Worm (Caenorhabditis elegans): ENCODE results near the gene timm-17B.1.

Gene timm-17B.1

DNA sequence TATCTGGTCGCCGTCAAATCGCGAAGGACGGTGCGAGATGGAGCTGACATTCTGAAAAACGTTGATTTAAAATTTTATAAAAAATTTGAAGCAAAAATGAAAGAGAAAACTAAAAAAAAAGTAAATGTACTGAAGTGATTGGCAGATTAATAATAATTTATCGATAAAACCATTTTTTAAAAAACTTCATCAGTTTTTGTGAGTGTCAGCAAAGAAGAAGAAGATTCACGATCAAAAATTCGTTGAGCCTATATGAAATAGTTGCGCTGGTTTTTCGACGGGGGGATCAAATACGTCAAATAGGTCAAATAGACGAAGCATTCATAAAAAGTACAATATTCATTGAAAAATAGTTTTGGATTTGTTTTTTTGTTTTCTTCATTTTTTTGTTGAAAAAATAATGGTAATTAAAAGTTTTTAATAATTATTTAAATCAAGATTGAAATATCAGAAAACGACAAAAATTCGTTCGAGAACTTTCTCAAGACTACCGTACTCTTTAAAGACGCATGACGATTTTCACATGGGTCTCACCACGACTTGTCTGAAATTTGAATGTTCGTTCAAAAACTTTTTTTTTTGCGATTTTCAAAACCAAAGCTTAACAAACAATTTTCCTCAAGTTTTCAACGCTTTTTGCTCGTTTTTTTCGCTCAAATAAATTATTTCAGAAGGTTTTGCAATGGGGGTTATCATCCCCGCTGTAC lies 15.2 kb upstream of the timm-17B.1 start, which contains the start of the genes memi-1 and cyp-31A3:
Gene memi-1, minus strand, starts transcription at position 51 of the 707 bp plus-strand sequence.
Gene cyp-31A3, plus strand, starts transcription at position 672 of the 707 bp plus-strand sequence.
- TF ChIP-seq T22C8.4 (GFP tag; IDR thresholded peaks at IDR 0.05) (no peak), ztf-29 (GFP tag; IDR thresholded peaks at IDR 0.05) (no peak), ref-1 (GFP tag; conservative IDR thresholded peaks at IDR 0.05) (no peak), tab-1 (GFP tag; IDR thresholded peaks at IDR 0.05) (no peak), med-1 (GFP tag; optimal IDR thresholded peaks at IDR 0.05; ENCODE audit: insufficient read depth) (no peak), flt-1 (GFP tag; IDR thresholded peaks at IDR 0.05) (no peak), ztf-23 (GFP tag; IDR thresholded peaks at IDR 0.05) (no peak), cog-1 (tag; optimal IDR thresholded peaks at IDR 0.05) (no peak), klf-2 (GFP tag; conservative IDR thresholded peaks at IDR 0.05) (no peak)

DNA sequence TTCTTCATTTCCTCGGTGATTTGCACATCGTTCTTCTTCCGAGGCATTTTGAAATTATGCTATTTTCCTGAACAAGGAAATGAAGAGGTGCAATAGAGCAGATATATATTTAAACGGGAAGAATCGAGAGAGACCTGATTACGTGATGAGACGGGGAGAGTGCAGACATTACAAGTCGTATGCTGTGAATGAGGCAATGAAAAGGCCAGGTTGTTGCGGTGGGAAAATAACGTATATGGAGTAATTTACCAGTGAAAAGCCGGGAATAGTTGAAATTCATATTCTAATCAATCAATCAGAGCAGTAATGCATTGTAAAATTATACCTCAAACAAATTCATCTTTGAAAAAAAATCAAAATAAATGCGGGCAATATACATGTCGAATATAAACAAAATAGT lies 13.4 kb upstream of the timm-17B.1 start, which contains the start of gene Y17G9B.8:
Gene Y17G9B.8, minus strand, starts transcription at position 182 of the 400 bp plus-strand sequence.
- TF ChIP-seq med-1 (GFP tag; optimal IDR thresholded peaks at IDR 0.05; ENCODE audit: insufficient read depth) (no peak), tab-1 (GFP tag; IDR thresholded peaks at IDR 0.05) (no peak), flt-1 (GFP tag; IDR thresholded peaks at IDR 0.05) (no peak), T22C8.4 (GFP tag; IDR thresholded peaks at IDR 0.05) (no peak), klf-2 (GFP tag; conservative IDR thresholded peaks at IDR 0.05) (no peak), ztf-29 (GFP tag; IDR thresholded peaks at IDR 0.05) (no peak), cog-1 (tag; optimal IDR thresholded peaks at IDR 0.05) (no peak), ref-1 (GFP tag; conservative IDR thresholded peaks at IDR 0.05) (no peak), ztf-23 (GFP tag; IDR thresholded peaks at IDR 0.05) (no peak)

DNA sequence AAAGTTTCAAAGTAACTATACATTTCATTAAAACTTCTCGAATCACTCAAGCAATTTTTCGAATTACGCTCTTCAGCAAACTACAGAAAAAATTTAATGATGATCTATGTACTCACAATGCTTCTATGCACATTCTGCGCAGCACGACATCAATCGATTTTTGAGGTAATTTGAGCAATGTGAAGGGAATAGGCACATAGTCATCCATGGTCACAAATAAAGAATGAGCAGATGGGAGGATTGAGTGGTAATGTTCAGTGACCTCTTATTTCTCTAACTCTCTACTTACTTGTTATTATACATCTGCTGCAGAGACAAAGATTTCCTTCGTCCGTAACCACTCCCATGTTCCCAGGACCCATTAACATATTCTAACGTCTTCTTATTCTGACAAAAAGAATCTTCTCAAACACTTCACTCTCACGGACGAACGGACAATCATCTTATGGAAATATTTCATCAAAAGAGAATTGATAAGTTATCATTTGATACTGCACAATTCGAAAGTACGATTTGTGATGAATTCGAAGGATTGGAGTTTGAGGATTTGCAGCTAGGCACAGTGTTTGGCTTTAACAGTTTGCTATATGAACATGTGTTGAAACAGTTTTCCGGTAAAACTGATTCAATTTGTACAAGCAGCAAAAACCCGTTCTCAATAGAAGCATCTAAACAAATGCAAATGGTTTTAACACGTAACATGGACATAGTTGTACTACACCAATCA lies 10.8 kb upstream of the timm-17B.1 start, which contains the start of the genes fbxb-77 and Y17G9B.11:
Gene fbxb-77, minus strand, starts transcription at position 229 of the 727 bp plus-strand sequence.
Gene Y17G9B.11, plus strand, starts transcription at position 677 of the 727 bp plus-strand sequence.
- TF ChIP-seq flt-1 (GFP tag; IDR thresholded peaks at IDR 0.05), result no peak
- no peak for TF ChIP-seq cog-1 (tag; optimal IDR thresholded peaks at IDR 0.05)
- TF ChIP-seq ztf-23 (GFP tag; IDR thresholded peaks at IDR 0.05), result no peak
- TF ChIP-seq klf-2 (GFP tag; conservative IDR thresholded peaks at IDR 0.05), result no peak
- no peak for TF ChIP-seq T22C8.4 (GFP tag; IDR thresholded peaks at IDR 0.05)
- TF ChIP-seq ztf-29 (GFP tag; IDR thresholded peaks at IDR 0.05), result no peak
- no peak for TF ChIP-seq ref-1 (GFP tag; conservative IDR thresholded peaks at IDR 0.05)
- TF ChIP-seq med-1 (GFP tag; optimal IDR thresholded peaks at IDR 0.05; ENCODE audit: insufficient read depth), result no peak
- no peak for TF ChIP-seq tab-1 (GFP tag; IDR thresholded peaks at IDR 0.05)

DNA sequence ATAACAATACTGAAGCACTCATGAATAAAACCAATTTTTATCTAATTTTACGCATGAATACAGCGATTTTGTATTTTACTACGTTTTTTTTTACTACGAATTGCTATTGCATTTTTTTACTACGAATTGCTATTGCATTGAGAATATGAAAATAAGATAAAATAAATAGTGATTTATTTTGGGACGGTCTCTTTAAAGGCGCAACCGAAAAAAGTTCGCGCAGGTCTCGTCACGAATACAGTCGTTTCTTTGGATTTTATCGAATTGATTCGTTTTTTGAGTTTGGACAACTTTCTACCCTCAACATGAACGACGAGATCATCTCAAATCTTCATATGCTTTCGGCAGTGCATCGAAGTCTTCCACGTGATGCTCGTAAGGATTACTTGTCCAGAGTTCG lies 6.5 kb upstream of the timm-17B.1 start, which contains the start of gene Y17G9B.4:
Gene Y17G9B.4, plus strand, starts transcription at position 306 of the 400 bp plus-strand sequence.
- TF ChIP-seq ztf-29 (GFP tag; IDR thresholded peaks at IDR 0.05) (no peak), T22C8.4 (GFP tag; IDR thresholded peaks at IDR 0.05) (no peak), med-1 (GFP tag; optimal IDR thresholded peaks at IDR 0.05; ENCODE audit: insufficient read depth) (no peak)

DNA sequence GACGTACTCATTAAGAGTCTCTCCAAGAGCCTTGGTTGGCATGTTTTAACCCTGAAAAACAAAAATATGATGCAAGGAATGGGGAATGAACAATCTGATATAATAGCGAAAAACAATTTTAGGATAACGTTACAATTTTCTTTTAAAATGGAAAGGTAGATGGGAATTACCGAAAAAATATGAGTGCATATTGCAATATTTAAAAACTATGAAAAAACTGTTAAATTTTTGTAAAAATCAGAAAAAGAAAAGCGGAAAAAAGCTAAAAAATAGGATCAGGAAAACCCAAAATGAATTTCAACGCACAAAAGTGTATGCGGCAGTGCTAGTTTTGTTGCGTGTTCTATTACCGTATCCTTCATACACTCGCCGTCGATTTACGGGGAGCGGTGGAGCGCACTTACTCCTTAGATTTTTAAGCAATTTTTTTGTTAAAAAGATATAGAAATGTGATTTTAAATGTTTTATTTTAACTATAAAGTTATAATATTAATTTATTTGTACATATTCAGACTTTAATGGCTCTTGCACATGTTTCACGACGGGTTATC lies 4.5 kb upstream of the timm-17B.1 start, which contains the start of the genes rpl-20 and Y17G9B.5:
Gene rpl-20, minus strand, starts transcription at position 51 of the 551 bp plus-strand sequence.
Gene Y17G9B.5, plus strand, starts transcription at position 513 of the 551 bp plus-strand sequence.
- peak; percentile 94 for TF ChIP-seq flt-1 (GFP tag; IDR thresholded peaks at IDR 0.05)
- 0 out of 2 replicates have a peak, but pooled peaks have one; percentile 31 for TF ChIP-seq ref-1 (GFP tag; conservative IDR thresholded peaks at IDR 0.05)
- peak; percentile 99 for TF ChIP-seq cog-1 (tag; optimal IDR thresholded peaks at IDR 0.05)
- TF ChIP-seq ztf-29 (GFP tag; IDR thresholded peaks at IDR 0.05), result peak; percentile 85
- TF ChIP-seq T22C8.4 (GFP tag; IDR thresholded peaks at IDR 0.05), result peak; percentile 75
- peak; percentile 95 for TF ChIP-seq ztf-23 (GFP tag; IDR thresholded peaks at IDR 0.05)
- peak; percentile 41; the same call in 1 of the 2 replicates for TF ChIP-seq klf-2 (GFP tag; conservative IDR thresholded peaks at IDR 0.05)
- peak; percentile 58; the same call in 1 of the 2 replicates for TF ChIP-seq tab-1 (GFP tag; IDR thresholded peaks at IDR 0.05)
- peak; percentile 36 for TF ChIP-seq med-1 (GFP tag; optimal IDR thresholded peaks at IDR 0.05; ENCODE audit: insufficient read depth)

DNA sequence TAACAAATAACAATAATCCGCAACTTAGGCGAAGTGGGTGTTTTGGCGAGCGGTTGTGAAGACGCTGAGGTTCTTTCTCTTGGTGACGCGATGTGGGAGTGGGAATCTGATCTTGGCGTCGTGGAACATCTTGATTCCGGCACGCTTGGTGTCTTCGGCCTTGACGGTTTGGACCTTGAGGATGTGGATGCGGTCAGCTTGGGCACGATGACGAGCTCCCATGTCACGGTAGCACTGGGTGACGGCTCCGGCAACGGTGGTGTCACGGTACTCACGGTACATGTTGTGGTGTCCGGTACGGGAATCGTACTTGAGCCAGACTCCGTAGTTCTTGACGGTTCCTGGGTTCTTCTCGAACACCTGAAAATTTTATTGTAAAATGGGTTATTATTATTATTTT lies 3.9 kb upstream of the timm-17B.1 start:
- TF ChIP-seq ref-1 (GFP tag; conservative IDR thresholded peaks at IDR 0.05), result no peak
- no peak for TF ChIP-seq T22C8.4 (GFP tag; IDR thresholded peaks at IDR 0.05)
- no peak for TF ChIP-seq ztf-29 (GFP tag; IDR thresholded peaks at IDR 0.05)
- no peak for TF ChIP-seq klf-2 (GFP tag; conservative IDR thresholded peaks at IDR 0.05)
- no peak for TF ChIP-seq tab-1 (GFP tag; IDR thresholded peaks at IDR 0.05)
- no peak for TF ChIP-seq med-1 (GFP tag; optimal IDR thresholded peaks at IDR 0.05; ENCODE audit: insufficient read depth)
- TF ChIP-seq flt-1 (GFP tag; IDR thresholded peaks at IDR 0.05), result peak; percentile 56; the same call in 1 of the 2 replicates
- no peak for TF ChIP-seq cog-1 (tag; optimal IDR thresholded peaks at IDR 0.05)
- TF ChIP-seq ztf-23 (GFP tag; IDR thresholded peaks at IDR 0.05), result 0 out of 2 replicates have a peak, but pooled peaks have one; percentile 30

DNA sequence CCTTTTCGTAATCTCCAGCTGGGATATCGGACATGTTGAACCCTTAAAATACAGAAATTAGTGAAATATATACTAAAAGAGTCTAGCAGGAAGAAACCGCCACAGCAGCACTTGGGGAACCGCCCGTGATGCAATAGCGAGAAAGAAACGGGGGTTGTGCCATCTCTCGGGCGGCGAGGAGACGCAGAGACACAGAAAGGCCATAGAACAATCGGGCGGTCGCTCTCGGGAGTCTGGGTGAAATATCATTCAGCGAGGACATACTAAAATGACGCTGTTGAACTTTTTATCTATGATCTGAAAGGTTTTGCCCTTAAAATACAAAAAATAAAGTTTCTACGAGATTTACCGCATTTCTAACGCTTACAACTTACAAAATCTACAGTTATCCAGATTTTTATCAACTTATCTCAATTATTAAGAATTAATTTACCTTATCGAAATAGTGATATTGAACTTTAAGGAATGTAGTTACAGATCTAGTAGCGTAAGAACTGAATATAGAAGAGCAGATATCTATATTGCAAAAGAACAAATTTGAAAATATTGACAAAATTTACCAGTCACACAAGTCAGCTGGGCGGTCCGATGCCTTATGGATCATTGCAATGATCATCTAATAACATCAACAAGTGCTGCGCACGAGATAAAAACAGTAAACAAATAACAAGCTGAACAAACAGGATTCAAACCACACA lies 3.3 kb upstream of the timm-17B.1 start, which contains the start of gene cyc-2.1:
Gene cyc-2.1, minus strand, starts transcription at position 605 of the 698 bp plus-strand sequence.
- no peak for TF ChIP-seq ref-1 (GFP tag; conservative IDR thresholded peaks at IDR 0.05)
- no peak for TF ChIP-seq T22C8.4 (GFP tag; IDR thresholded peaks at IDR 0.05)
- 0 out of 2 replicates have a peak, but pooled peaks have one; percentile 46 for TF ChIP-seq ztf-23 (GFP tag; IDR thresholded peaks at IDR 0.05)
- TF ChIP-seq flt-1 (GFP tag; IDR thresholded peaks at IDR 0.05), result 0 out of 2 replicates have a peak, but pooled peaks have one; percentile 58
- no peak for TF ChIP-seq klf-2 (GFP tag; conservative IDR thresholded peaks at IDR 0.05)
- TF ChIP-seq cog-1 (tag; optimal IDR thresholded peaks at IDR 0.05), result no peak
- no peak for TF ChIP-seq ztf-29 (GFP tag; IDR thresholded peaks at IDR 0.05)

DNA sequence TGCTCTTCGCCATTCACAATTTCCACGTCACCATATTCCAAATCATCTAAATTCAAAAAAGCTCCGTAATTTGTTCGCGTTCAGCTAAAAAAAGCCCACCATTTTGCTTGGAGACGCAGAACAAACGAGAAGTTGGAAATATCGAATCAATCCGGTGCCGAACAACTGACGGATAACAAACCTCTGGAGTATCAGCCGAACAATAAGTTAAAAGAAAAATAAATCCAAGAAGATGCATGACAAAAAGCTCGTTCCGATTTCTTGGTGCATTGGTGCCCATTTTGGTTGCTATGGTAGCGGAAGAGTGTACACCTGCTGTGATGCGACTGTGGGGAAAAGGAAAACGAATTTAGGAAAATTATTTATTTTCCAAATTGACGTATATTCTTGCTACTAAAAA lies 2.3 kb upstream of the timm-17B.1 start, which contains the start of gene tctn-1:
Gene tctn-1, minus strand, starts transcription at position 280 of the 400 bp plus-strand sequence.
- no peak for TF ChIP-seq ztf-29 (GFP tag; IDR thresholded peaks at IDR 0.05)
- no peak for TF ChIP-seq med-1 (GFP tag; optimal IDR thresholded peaks at IDR 0.05; ENCODE audit: insufficient read depth)
- TF ChIP-seq T22C8.4 (GFP tag; IDR thresholded peaks at IDR 0.05), result no peak
- no peak for TF ChIP-seq ref-1 (GFP tag; conservative IDR thresholded peaks at IDR 0.05)
- TF ChIP-seq flt-1 (GFP tag; IDR thresholded peaks at IDR 0.05), result no peak
- no peak for TF ChIP-seq ztf-23 (GFP tag; IDR thresholded peaks at IDR 0.05)
- no peak for TF ChIP-seq tab-1 (GFP tag; IDR thresholded peaks at IDR 0.05)
- no peak for TF ChIP-seq klf-2 (GFP tag; conservative IDR thresholded peaks at IDR 0.05)
- no peak for TF ChIP-seq cog-1 (tag; optimal IDR thresholded peaks at IDR 0.05)

Measured in whole organism, midembryonic.